Worm (Caenorhabditis elegans) whole organism, L2 larva: Measurements from ENCODE around the gene nspb-8.

Source experiments
- egl-27 ChIP-seq: sonication (generic microtip); optimal IDR thresholded peaks from 3 replicates; lab custom pipeline; 2017; ENCODE audit warnings: missing biosample characterization, missing genetic modification reagents, missing genetic modification characterization
- fos-1 ChIP-seq: fragments of 150-350 bp; optimal IDR thresholded peaks from 2 replicates; lab custom pipeline; 2014; ENCODE audit warnings: missing biosample characterization, missing genetic modification characterization
- nhr-237 ChIP-seq: fragments of 150-350 bp; optimal IDR thresholded peaks from 2 replicates; lab custom pipeline; 2014; ENCODE audit warnings: missing biosample characterization, missing genetic modification characterization

- TF ChIP-seq nhr-237 (tag; lab: Kevin White, UChicago): no peak
- no peak for TF ChIP-seq fos-1 (tag; lab: Kevin White, UChicago)
- no peak for TF ChIP-seq egl-27 (tag; lab: Kevin White, UChicago)
These were observed 7.7 kb upstream of the nspb-8 start, which contains the start of gene nspb-10 for ce11 chrII:14588162-14588561.
